Fruit fly (Drosophila melanogaster): ENCODE measurements around the gene CG4151.

CG4151 gene

DNA sequence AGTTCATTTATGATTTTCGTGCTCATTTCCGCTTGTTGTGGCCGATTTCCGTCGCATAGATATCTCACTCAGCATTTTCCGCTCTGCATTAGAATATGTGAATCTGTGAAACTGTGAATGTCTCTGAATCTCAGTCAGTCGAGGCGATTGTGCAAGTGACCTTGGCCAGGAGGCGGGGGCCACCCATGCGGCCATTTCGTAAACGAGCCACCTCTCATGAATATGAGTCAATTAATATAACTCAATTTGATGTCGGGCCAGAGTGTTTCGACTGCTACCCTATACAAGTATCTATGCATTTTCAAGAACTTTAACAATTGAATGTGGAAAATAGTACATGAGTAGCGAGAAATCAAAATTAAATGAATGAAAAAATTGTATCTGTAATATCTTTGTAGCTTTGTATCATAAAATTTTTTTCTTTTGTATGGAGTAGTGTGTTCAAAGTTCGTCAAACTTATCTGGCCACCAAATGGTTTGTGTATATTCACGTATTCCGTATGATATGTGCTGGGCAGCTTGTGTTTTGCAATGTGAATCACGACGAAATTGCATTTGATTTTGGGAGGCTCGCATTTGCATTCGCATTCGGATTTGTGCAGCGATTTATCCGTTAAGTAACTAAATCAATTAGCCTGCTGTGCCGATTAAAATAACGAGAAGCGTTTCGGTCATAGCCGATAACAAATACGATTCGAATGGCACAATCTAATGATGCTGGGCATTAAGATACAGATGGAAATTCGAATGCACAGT is 14.8 kb downstream of the CG4151 start, which contains the start of gene CG12730 (continued):
- TF ChIP-seq prd (optimal IDR thresholded peaks at IDR 0.05) (no peak), prd (GFP tag; IDR thresholded peaks at IDR 0.05) (peak; percentile 39; the same call in 1 of the 3 replicates), gsb (GFP tag; IDR thresholded peaks at IDR 0.05) (peak; percentile 38; the same call in 1 of the 2 replicates), CG3847 (GFP tag; IDR thresholded peaks at IDR 0.05) (0 out of 2 replicates have a peak, but pooled peaks have one; percentile 16), Hey (tag; optimal IDR thresholded peaks at IDR 0.05) (no peak), CG3726 (GFP tag; IDR thresholded peaks at IDR 0.05) (0 out of 3 replicates have a peak, but pooled peaks have one; percentile 34), pum (GFP tag; optimal IDR thresholded peaks at IDR 0.05) (peak; percentile 33), CG8281 (tag; optimal IDR thresholded peaks at IDR 0.05) (peak; percentile 26), row (GFP tag; IDR thresholded peaks at IDR 0.05) (peak; percentile 76), seq (GFP tag; IDR thresholded peaks at IDR 0.05) (0 out of 2 replicates have a peak, but pooled peaks have one; percentile 39), stc (GFP tag; IDR thresholded peaks at IDR 0.05) (peak; percentile 35; the same call in 1 of the 2 replicates), Atf6 (GFP tag; IDR thresholded peaks at IDR 0.05) (peak; percentile 28; the same call in 1 of the 2 replicates), ttk (GFP tag; IDR thresholded peaks at IDR 0.05) (peak; percentile 38; the same call in 1 of the 2 replicates), Sox102F (GFP tag; optimal IDR thresholded peaks at IDR 0.05) (peak; percentile 21), CG4730 (GFP tag; IDR thresholded peaks at IDR 0.05) (peak; percentile 46; the same call in 1 of the 2 replicates), CG12299 (tag; optimal IDR thresholded peaks at IDR 0.05) (no peak), hkb (optimal IDR thresholded peaks at IDR 0.05) (no peak), hkb (GFP tag; IDR thresholded peaks at IDR 0.05) (peak; percentile 53), CG6254 (GFP tag; optimal IDR thresholded peaks at IDR 0.05) (no peak), ci (GFP tag; IDR thresholded peaks at IDR 0.05) (peak; percentile 41; the same call in 1 of the 3 replicates), ken (GFP tag; IDR thresholded peaks at IDR 0.05) (no peak), chinmo (GFP tag; IDR thresholded peaks at IDR 0.05; ENCODE audit: partially characterized antibody) (0 out of 4 replicates have a peak, but pooled peaks have one; percentile 22), CG11247 (GFP tag; IDR thresholded peaks at IDR 0.05) (0 out of 2 replicates have a peak, but pooled peaks have one; percentile 42), CG14965 (GFP tag; optimal IDR thresholded peaks at IDR 0.05; ENCODE audit: borderline replicate concordance) (no peak), E2f1 (GFP tag; IDR thresholded peaks at IDR 0.05) (peak; percentile 36), ranshi (GFP tag; IDR thresholded peaks at IDR 0.05) (0 out of 2 replicates have a peak, but pooled peaks have one; percentile 40), Drgx (GFP tag; IDR thresholded peaks at IDR 0.05) (peak; percentile 34; the same call in 1 of the 2 replicates), CG11504 (tag; optimal IDR thresholded peaks at IDR 0.05) (peak; percentile 50), CG14014 (GFP tag; IDR thresholded peaks at IDR 0.05) (peak; percentile 36; the same call in 1 of the 2 replicates), en (GFP tag; optimal IDR thresholded peaks at IDR 0.05) (peak; percentile 21), Side (GFP tag; optimal IDR thresholded peaks at IDR 0.05) (no peak), CG15269 (tag; optimal IDR thresholded peaks at IDR 0.05) (peak; percentile 10), dpn (GFP tag; optimal IDR thresholded peaks at IDR 0.05) (peak in 1 of 2 experiments; percentile 23), Mrtf (GFP tag; IDR thresholded peaks at IDR 0.05) (peak; percentile 27; the same call in 1 of the 3 replicates), CG2678 (tag; optimal IDR thresholded peaks at IDR 0.05) (peak; percentile 20), sisA (GFP tag; IDR thresholded peaks at IDR 0.05) (peak; percentile 17), sens (GFP tag) (peak; percentile 80), HLH3B (GFP tag; IDR thresholded peaks at IDR 0.05) (peak; percentile 52; the same call in 1 of the 2 replicates), Oli (tag; optimal IDR thresholded peaks at IDR 0.05) (peak; percentile 4), CG6689 (GFP tag; IDR thresholded peaks at IDR 0.05) (peak; percentile 45; the same call in 1 of the 2 replicates), HLH54F (GFP tag; optimal IDR thresholded peaks at IDR 0.05) (no peak), fd96Cb (tag; optimal IDR thresholded peaks at IDR 0.05) (no peak), Xrp1 (GFP tag; IDR thresholded peaks at IDR 0.05) (0 out of 2 replicates have a peak, but pooled peaks have one; percentile 12), CG6813 (GFP tag; optimal IDR thresholded peaks at IDR 0.05) (no peak), Ada2b (GFP tag; IDR thresholded peaks at IDR 0.05) (peak; percentile 62)

Measured in whole organism, embryonic.